Fruit fly (Drosophila melanogaster) whole organism, pupa: Measurements from ENCODE around the gene Sec71.

Experiments
- CG10348 ChIP-seq: fragments of 200-800 bp; sonication (Bioruptor generic); IDR thresholded peaks from 2 replicates; pipeline ENCODE4 v1.3.6; 2022; ENCODE audit warnings: missing biosample characterization, missing genetic modification characterization
- CG12605 ChIP-seq: fragments of 200-800 bp; sonication (Bioruptor generic); IDR thresholded peaks from 2 replicates; pipeline ENCODE4 v1.3.6; 2022; ENCODE audit warnings: missing biosample characterization, missing genetic modification characterization
- CG13204 ChIP-seq: fragments of 200-800 bp; sonication (Bioruptor generic); optimal IDR thresholded peaks from 2 replicates; lab custom pipeline; 2018; ENCODE audit warnings: missing biosample characterization, mild to moderate bottlenecking, missing genetic modification characterization, moderate library complexity
- CG14655 ChIP-seq: fragments of 200-800 bp; sonication (Bioruptor generic); optimal IDR thresholded peaks from 3 replicates; lab custom pipeline; 2017; ENCODE audit warnings: mild to moderate bottlenecking, missing biosample characterization, missing genetic modification reagents, missing genetic modification characterization
- CG15710 ChIP-seq: fragments of 200-800 bp; sonication (Bioruptor generic); optimal IDR thresholded peaks from 2 replicates; lab custom pipeline; 2018; ENCODE audit warnings: missing biosample characterization, mild to moderate bottlenecking, missing genetic modification characterization, moderate library complexity
- CG17806 ChIP-seq: fragments of 200-800 bp; sonication (Bioruptor generic); optimal IDR thresholded peaks from 2 replicates; lab custom pipeline; 2018; ENCODE audit warnings: missing biosample characterization, mild to moderate bottlenecking, missing genetic modification characterization, moderate library complexity
- CG32121 ChIP-seq: fragments of 200-800 bp; sonication (Bioruptor generic); IDR thresholded peaks from 2 replicates; pipeline ENCODE4 v1.3.6; 2022; ENCODE audit warnings: missing biosample characterization, missing genetic modification characterization
- CG34367 ChIP-seq: fragments of 200-800 bp; sonication (Bioruptor generic); optimal IDR thresholded peaks from 2 replicates; lab custom pipeline; 2018; ENCODE audit warnings: missing biosample characterization, mild to moderate bottlenecking, missing genetic modification characterization
- CG4496 ChIP-seq: fragments of 200-800 bp; sonication (Bioruptor generic); IDR thresholded peaks from 3 replicates; pipeline ENCODE4 v1.3.6; 2022; ENCODE audit warnings: missing biosample characterization, missing genetic modification characterization
- CG8159 ChIP-seq: fragments of 200-800 bp; sonication (Bioruptor generic); optimal IDR thresholded peaks from 3 replicates; lab custom pipeline; 2018; ENCODE audit warnings: missing biosample characterization, mild to moderate bottlenecking, missing genetic modification characterization, moderate library complexity
- CG8301 ChIP-seq: fragments of 200-800 bp; sonication (Bioruptor generic); optimal IDR thresholded peaks from 2 replicates; lab custom pipeline; 2018; ENCODE audit warnings: missing biosample characterization, mild to moderate bottlenecking, missing genetic modification characterization
- CG9948 ChIP-seq: fragments of 200-800 bp; sonication (Bioruptor generic); optimal IDR thresholded peaks from 2 replicates; lab custom pipeline; 2018; ENCODE audit warnings: missing biosample characterization, mild to moderate bottlenecking, missing genetic modification characterization, moderate library complexity
- D1 ChIP-seq: fragments of 200-800 bp; sonication (Bioruptor generic); optimal IDR thresholded peaks from 2 replicates; lab custom pipeline; 2018; ENCODE audit warnings: missing biosample characterization, mild to moderate bottlenecking, missing genetic modification characterization, moderate library complexity
- EcR ChIP-seq: fragments of 200-800 bp; sonication (Bioruptor generic); optimal IDR thresholded peaks from 3 replicates; lab custom pipeline; 2019; ENCODE audit warnings: missing biosample characterization, missing genetic modification characterization, mild to moderate bottlenecking, moderate library complexity, missing genetic modification reagents
- Ets98B ChIP-seq: fragments of 200-800 bp; sonication (Bioruptor generic); IDR thresholded peaks from 2 replicates; pipeline ENCODE4 v1.3.6; 2022; ENCODE audit warnings: missing biosample characterization, missing genetic modification characterization
- Pif1A ChIP-seq: fragments of 200-800 bp; sonication (Bioruptor generic); optimal IDR thresholded peaks from 3 replicates; lab custom pipeline; 2016; ENCODE audit warnings: missing biosample characterization, missing genetic modification characterization
- Pif1B ChIP-seq: fragments of 200-800 bp; sonication (Bioruptor generic); optimal IDR thresholded peaks from 3 replicates; lab custom pipeline; 2016; ENCODE audit warnings: missing biosample characterization, missing genetic modification characterization
- Snoo ChIP-seq: fragments of 200-800 bp; sonication (Bioruptor generic); optimal IDR thresholded peaks from 3 replicates; lab custom pipeline; 2017; ENCODE audit warnings: missing biosample characterization, mild to moderate bottlenecking, missing genetic modification characterization, inconsistent platforms
- fd96Ca ChIP-seq: fragments of 200-800 bp; sonication (Bioruptor generic); IDR thresholded peaks from 3 replicates; pipeline ENCODE4 v1.3.6; 2022; ENCODE audit warnings: missing biosample characterization, missing genetic modification characterization
- gl ChIP-seq: fragments of 200-800 bp; sonication (Bioruptor generic); optimal IDR thresholded peaks from 2 replicates; lab custom pipeline; 2018; ENCODE audit warnings: missing biosample characterization, mild to moderate bottlenecking, missing genetic modification characterization
- rn ChIP-seq: fragments of 200-800 bp; sonication (Bioruptor generic); IDR thresholded peaks from 2 replicates; pipeline ENCODE4 v1.3.6; 2022; ENCODE audit warnings: missing biosample characterization, missing genetic modification characterization

The Sec71 gene

dm6 chr2L:13784155-13784681 lies 9.1 kb upstream of the Sec71 start, which contains the start of gene CG16890:
TSS of gene CG16890 (minus strand) at chr2L:13784338.
- TF ChIP-seq CG14655 (no peak), CG32121 (GFP tag; lab: Robert Waterston, UW) (no peak), CG8159 (tag; lab: Kevin White, UChicago) (no peak)

- TF ChIP-seq Snoo (tag; lab: Kevin White, UChicago) = no peak
- TF ChIP-seq Pif1A (GFP tag; lab: Kevin White, UChicago) = no peak
- TF ChIP-seq CG14655 = no peak
- no peak for TF ChIP-seq CG34367 (tag; lab: Kevin White, UChicago)
- TF ChIP-seq CG13204 = no peak
- TF ChIP-seq CG12605 (GFP tag; lab: Robert Waterston, UW) = no peak
- TF ChIP-seq CG8159 (tag; lab: Kevin White, UChicago) = no peak
- TF ChIP-seq CG15710 (tag; lab: Kevin White, UChicago) = no peak
- TF ChIP-seq D1 (tag; lab: Kevin White, UChicago) = no peak
- TF ChIP-seq Pif1B (GFP tag; lab: Kevin White, UChicago) = no peak
- no peak for TF ChIP-seq rn (GFP tag; lab: Robert Waterston, UW)
- TF ChIP-seq gl (tag; lab: Kevin White, UChicago) = no peak
- no peak for TF ChIP-seq fd96Ca (GFP tag; lab: Robert Waterston, UW)
Observed at dm6 chr2L:13790715-13791114, 2.6 kb upstream of the Sec71 start, which contains the start of gene CG16863. TSS of gene CG16863 (plus strand) at chr2L:13790959.

dm6 chr2L:13801166-13801565 lies 7.8 kb downstream of the Sec71 start:
- TF ChIP-seq rn (GFP tag; lab: Robert Waterston, UW) (no peak), CG8159 (tag; lab: Kevin White, UChicago) (no peak), CG8301 (tag; lab: Kevin White, UChicago) (no peak), CG4496 (GFP tag; lab: Robert Waterston, UW) (no peak), fd96Ca (GFP tag; lab: Robert Waterston, UW) (no peak), Ets98B (GFP tag; lab: Robert Waterston, UW) (no peak), gl (tag; lab: Kevin White, UChicago) (no peak), CG15710 (tag; lab: Kevin White, UChicago) (no peak), CG13204 (no peak)

- no peak for TF ChIP-seq EcR (GFP tag; lab: Kevin White, UChicago)
- 0 out of 2 replicates have a peak, but pooled peaks have one; percentile 52 for TF ChIP-seq CG12605 (GFP tag; lab: Robert Waterston, UW)
Observed at dm6 chr2L:13802075-13802639, 8.8 kb downstream of the Sec71 start.

- TF ChIP-seq CG13204 (no peak), fd96Ca (GFP tag; lab: Robert Waterston, UW) (no peak), CG4496 (GFP tag; lab: Robert Waterston, UW) (no peak), Snoo (tag; lab: Kevin White, UChicago) (no peak), CG9948 (tag; lab: Kevin White, UChicago) (no peak), Pif1B (GFP tag; lab: Kevin White, UChicago) (no peak), D1 (tag; lab: Kevin White, UChicago) (no peak), CG10348 (GFP tag; lab: Robert Waterston, UW) (no peak), EcR (GFP tag; lab: Kevin White, UChicago) (no peak), CG14655 (no peak), rn (GFP tag; lab: Robert Waterston, UW) (no peak)
Observed at dm6 chr2L:13803032-13803661, 9.8 kb downstream of the Sec71 start, which contains the start of gene CAH1. TSS of gene CAH1 (plus strand) at chr2L:13803626.

dm6 chr2L:13803805-13804560 lies 10.7 kb downstream of the Sec71 start:
- TF ChIP-seq CG17806 (tag; lab: Kevin White, UChicago) (no peak), CG4496 (GFP tag; lab: Robert Waterston, UW) (0 out of 3 replicates have a peak, but pooled peaks have one; percentile 22)
